Worm (Caenorhabditis elegans) whole organism, mixed stage, embryonic: ENCODE measurements around the gene F21G4.1.
A peak's percentile ranks its signal among the peaks of the same experiment; 100 is the strongest.

Source experiments
- M03D4.4 ChIP-seq: sonication (generic microtip); optimal IDR thresholded peaks from 2 replicates; lab custom pipeline; 2017; ENCODE audit warnings: mild to moderate bottlenecking, missing genetic modification characterization, missing compliant biosample characterization
- blmp-1 ChIP-seq: fragments of 150-350 bp; optimal IDR thresholded peaks from 2 replicates; lab custom pipeline; 2014; ENCODE audit warnings: missing biosample characterization, missing genetic modification characterization
- ceh-39 ChIP-seq: fragments of 150-350 bp; optimal IDR thresholded peaks from 2 replicates; lab custom pipeline; 2014; ENCODE audit warnings: missing biosample characterization, missing genetic modification characterization
- ceh-43 ChIP-seq: fragments of 200-800 bp; sonication (Bioruptor generic); optimal IDR thresholded peaks from 2 replicates; lab custom pipeline; 2018; ENCODE audit warnings: mild to moderate bottlenecking, missing genetic modification characterization, moderate library complexity, missing compliant biosample characterization
- ceh-83 ChIP-seq: fragments of 200-800 bp; sonication (Bioruptor generic); optimal IDR thresholded peaks from 2 replicates; lab custom pipeline; 2018; ENCODE audit warnings: mild to moderate bottlenecking, missing genetic modification characterization, missing compliant biosample characterization
- cnd-1 ChIP-seq: fragments of 200-800 bp; sonication (Bioruptor generic); optimal IDR thresholded peaks from 2 replicates; lab custom pipeline; 2018; ENCODE audit warnings: mild to moderate bottlenecking, missing genetic modification characterization, missing compliant biosample characterization
- drap-1 ChIP-seq: fragments of 200-800 bp; sonication (Bioruptor generic); optimal IDR thresholded peaks from 3 replicates; lab custom pipeline; 2018; ENCODE audit warnings: mild to moderate bottlenecking, missing genetic modification characterization, missing compliant biosample characterization
- flh-1 ChIP-seq: fragments of 200-800 bp; sonication (Bioruptor generic); optimal IDR thresholded peaks from 2 replicates; lab custom pipeline; 2018; ENCODE audit warnings: mild to moderate bottlenecking, missing genetic modification characterization, moderate library complexity, missing compliant biosample characterization
- ham-2 ChIP-seq: fragments of 200-800 bp; sonication (Bioruptor generic); optimal IDR thresholded peaks from 2 replicates; lab custom pipeline; 2018; ENCODE audit warnings: mild to moderate bottlenecking, missing genetic modification characterization, missing compliant biosample characterization
- hlh-1 ChIP-seq: fragments of 150-350 bp; optimal IDR thresholded peaks from 2 replicates; lab custom pipeline; 2014; ENCODE audit warnings: missing biosample characterization, missing genetic modification reagents, missing genetic modification characterization
- lin-32 ChIP-seq: fragments of 200-800 bp; sonication (Bioruptor generic); optimal IDR thresholded peaks from 2 replicates; lab custom pipeline; 2018; ENCODE audit warnings: mild to moderate bottlenecking, missing genetic modification characterization, missing compliant biosample characterization
- lsy-2 ChIP-seq: fragments of 150-350 bp; optimal IDR thresholded peaks from 2 replicates; lab custom pipeline; 2014; ENCODE audit warnings: missing biosample characterization, missing genetic modification characterization
- mab-5 ChIP-seq: fragments of 150-350 bp; optimal IDR thresholded peaks from 2 replicates; lab custom pipeline; 2014; ENCODE audit warnings: missing biosample characterization, missing genetic modification characterization
- mep-1 ChIP-seq: fragments of 150-350 bp; optimal IDR thresholded peaks from 2 replicates; lab custom pipeline; 2017; ENCODE audit warnings: missing biosample characterization, missing genetic modification reagents, missing genetic modification characterization, inconsistent platforms
- mls-2 ChIP-seq: sonication (generic microtip); optimal IDR thresholded peaks from 2 replicates; lab custom pipeline; 2016; ENCODE audit warnings: mild to moderate bottlenecking, missing genetic modification characterization, moderate library complexity, missing compliant biosample characterization
- nhr-12 ChIP-seq: fragments of 150-350 bp; optimal IDR thresholded peaks from 2 replicates; lab custom pipeline; 2014; ENCODE audit warnings: missing biosample characterization, missing genetic modification characterization
- nhr-2 ChIP-seq: fragments of 150-350 bp; optimal IDR thresholded peaks from 2 replicates; lab custom pipeline; 2014; ENCODE audit warnings: missing biosample characterization, missing genetic modification characterization
- nhr-237 ChIP-seq: fragments of 150-350 bp; optimal IDR thresholded peaks from 2 replicates; lab custom pipeline; 2014; ENCODE audit warnings: missing biosample characterization, missing genetic modification characterization
- pha-4 ChIP-seq: fragments of 150-350 bp; optimal IDR thresholded peaks from 2 replicates; lab custom pipeline; 2018; ENCODE audit warnings: missing biosample characterization, missing genetic modification reagents, missing genetic modification characterization
- sptf-1 ChIP-seq: sonication (generic microtip); optimal IDR thresholded peaks from 2 replicates; lab custom pipeline; 2017; ENCODE audit warnings: mild to moderate bottlenecking, missing genetic modification characterization, moderate library complexity, missing compliant biosample characterization
- unc-120 ChIP-seq: sonication (generic microtip); optimal IDR thresholded peaks from 2 replicates; lab custom pipeline; 2017; ENCODE audit warnings: missing genetic modification characterization, missing compliant biosample characterization; ENCODE audit not compliant: poor library complexity, severe bottlenecking
- unc-62 ChIP-seq: fragments of 150-350 bp; optimal IDR thresholded peaks from 2 replicates; lab custom pipeline; 2014; ENCODE audit warnings: missing biosample characterization, missing genetic modification reagents, missing genetic modification characterization
- zip-8 ChIP-seq: fragments of 150-350 bp; optimal IDR thresholded peaks from 2 replicates; lab custom pipeline; 2014; ENCODE audit warnings: missing biosample characterization, missing genetic modification characterization

F21G4.1 gene

DNA sequence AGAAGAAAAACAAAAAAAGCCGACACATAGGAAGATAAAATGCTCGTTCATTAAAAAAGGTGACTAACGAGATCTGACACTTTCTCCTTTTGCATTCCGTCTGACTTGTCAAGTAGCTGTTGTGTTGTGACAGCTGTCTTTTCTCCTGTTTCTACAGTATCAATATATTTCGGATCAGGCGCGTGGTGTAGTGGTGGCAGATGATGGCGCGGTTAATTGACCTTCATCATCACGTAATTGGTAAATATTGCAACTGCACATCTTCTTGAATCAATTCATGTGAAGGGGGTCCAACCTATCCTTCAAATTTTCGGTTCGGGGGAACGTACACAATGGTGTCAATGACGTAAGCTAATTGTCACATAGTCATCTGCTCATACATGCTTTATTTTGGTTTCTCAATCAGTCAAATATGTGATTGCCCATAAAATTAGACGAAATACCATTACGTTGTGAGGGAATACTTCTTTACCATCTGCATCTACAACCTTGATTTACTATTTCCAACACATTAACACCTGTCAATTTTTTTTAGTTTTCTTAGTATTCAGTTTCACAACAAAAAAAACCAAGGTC, 43.8 kb downstream of the F21G4.1 start:
- TF ChIP-seq nhr-237 (no peak), sptf-1 (tag; lab: Kevin White, UChicago) (no peak), nhr-2 (tag; lab: Kevin White, UChicago) (peak; percentile 57)

DNA sequence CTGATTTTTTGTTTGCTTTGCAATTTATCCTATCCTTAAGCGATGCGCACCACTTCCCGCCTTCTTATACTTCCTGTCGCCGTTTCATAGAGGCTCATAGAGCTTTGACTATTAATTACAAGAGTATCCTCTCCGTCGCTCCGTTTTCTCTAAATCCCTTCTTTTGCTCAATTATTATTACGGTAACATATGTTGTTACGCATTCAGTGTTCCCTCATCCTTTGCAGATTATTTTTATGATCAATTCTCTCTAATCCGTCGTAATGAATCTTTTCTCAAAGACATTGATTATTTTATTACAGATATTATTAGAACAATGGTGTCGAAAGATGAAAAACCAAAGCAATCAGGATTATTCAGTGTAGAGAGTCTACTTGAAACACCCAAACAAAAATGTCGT, 45.2 kb downstream of the F21G4.1 start, which contains the start of gene vab-15:
Gene vab-15 (plus strand): TSS at position 301 of the 400 bp plus-strand sequence.
- TF ChIP-seq ham-2 (GFP tag; lab: Kevin White, UChicago) (no peak), mep-1 (tag; lab: Kevin White, UChicago) (no peak), ceh-83 (no peak), mls-2 (no peak), lin-32 (GFP tag; lab: Kevin White, UChicago) (no peak), cnd-1 (no peak), ceh-43 (no peak), unc-120 (no peak), ceh-39 (no peak), pha-4 (no peak)

DNA sequence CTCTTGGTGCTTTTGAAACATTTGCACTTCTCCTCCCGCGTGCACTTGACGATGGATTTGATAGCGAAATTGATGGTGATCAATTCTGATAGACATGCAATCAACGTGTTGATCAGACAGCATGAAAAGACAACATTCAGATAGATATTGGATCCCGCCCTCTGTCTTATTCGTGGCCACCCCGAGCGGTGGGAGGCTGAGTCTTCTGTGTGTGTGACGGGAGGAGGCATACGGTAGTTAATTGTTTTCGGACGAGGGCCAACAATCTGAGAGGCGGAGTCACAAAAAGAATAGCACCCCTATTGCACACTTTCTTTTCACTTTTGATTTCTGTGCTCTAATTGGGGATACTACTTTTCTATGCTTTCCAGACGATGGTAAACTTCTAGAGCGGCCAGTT, 46.2 kb downstream of the F21G4.1 start:
- TF ChIP-seq unc-62 (GFP tag; lab: Kevin White, UChicago) = peak; percentile 23
- TF ChIP-seq lsy-2 (tag; lab: Kevin White, UChicago) = peak; percentile 74
- TF ChIP-seq ceh-43 = no peak
- peak; percentile 9 for TF ChIP-seq hlh-1

DNA sequence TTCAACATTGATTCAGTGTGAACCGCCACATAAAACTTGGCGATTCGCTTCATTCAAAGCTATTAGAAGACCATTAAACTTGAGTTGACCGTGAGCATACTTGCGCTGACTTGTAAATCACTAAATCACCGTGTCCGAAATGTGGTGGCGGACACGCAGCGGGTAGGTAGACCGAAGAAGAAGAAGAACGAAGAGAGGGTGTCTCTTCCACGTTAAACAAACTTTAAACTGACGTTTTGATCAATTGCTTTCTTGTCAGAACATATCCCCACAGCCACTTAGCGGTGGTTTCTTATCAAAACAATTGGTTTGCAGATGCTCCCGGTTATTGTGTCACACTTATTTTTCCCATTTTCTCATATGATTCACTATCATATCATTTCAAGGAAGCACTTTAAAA, 48.6 kb downstream of the F21G4.1 start:
- TF ChIP-seq lsy-2 (tag; lab: Kevin White, UChicago) (no peak), ceh-83 (no peak), hlh-1 (peak; percentile 59), mep-1 (tag; lab: Kevin White, UChicago) (no peak), ceh-43 (no peak), unc-62 (GFP tag; lab: Kevin White, UChicago) (peak; percentile 69), nhr-12 (tag; lab: Kevin White, UChicago) (no peak), flh-1 (GFP tag; lab: Kevin White, UChicago) (no peak)
- TF ChIP-seq, all 35 proteins: peak for 2

DNA sequence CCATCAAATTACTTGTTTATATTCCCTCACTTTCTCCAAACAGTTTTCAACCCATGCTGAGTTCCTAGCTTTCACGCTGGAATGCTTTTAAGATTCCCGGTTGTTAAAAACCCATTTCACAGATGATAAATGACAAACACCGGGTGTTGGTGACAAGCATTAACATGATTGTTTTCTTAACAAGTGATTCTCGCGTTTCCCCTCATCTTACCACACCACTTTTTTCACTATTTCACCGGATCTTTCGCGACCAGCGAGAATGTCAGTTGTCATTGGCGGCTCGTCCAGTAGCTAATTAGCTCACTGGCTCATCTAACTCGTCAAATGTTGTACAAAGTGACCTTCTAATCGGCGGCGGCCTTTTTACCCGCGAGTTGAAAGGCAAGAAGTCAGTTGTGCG, 50.0 kb downstream of the F21G4.1 start:
- peak; percentile 47 for TF ChIP-seq unc-62 (GFP tag; lab: Kevin White, UChicago)
- TF ChIP-seq hlh-1 = peak; percentile 88
- peak; percentile 6 for TF ChIP-seq unc-120
- no peak for TF ChIP-seq ceh-83

DNA sequence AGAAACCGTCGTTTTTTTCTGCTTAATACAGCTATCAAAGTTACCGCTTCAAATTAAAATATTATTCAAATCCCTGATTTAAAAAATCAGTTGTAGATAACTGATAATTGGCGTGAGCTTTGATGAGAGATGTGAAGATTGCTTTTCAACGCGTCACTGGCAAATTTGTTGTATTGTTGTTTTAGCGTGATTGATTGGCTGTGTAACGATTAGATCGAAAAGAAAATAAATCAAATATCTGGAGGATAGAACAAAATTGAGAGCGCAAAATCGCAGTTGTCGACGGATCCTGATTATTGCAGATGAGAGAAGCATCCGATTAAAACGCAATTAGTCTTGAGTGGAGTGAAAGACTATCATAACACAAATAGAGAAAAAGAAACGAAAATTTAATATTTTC, 51.3 kb downstream of the F21G4.1 start:
- peak; percentile 50 for TF ChIP-seq mab-5 (tag; lab: Kevin White, UChicago)
- no peak for TF ChIP-seq M03D4.4 (tag; lab: Kevin White, UChicago)
- TF ChIP-seq unc-62 (GFP tag; lab: Kevin White, UChicago) = peak; percentile 80
- TF ChIP-seq hlh-1 = no peak
- TF ChIP-seq nhr-237 = no peak
- no peak for TF ChIP-seq zip-8 (tag; lab: Kevin White, UChicago)
- TF ChIP-seq mls-2 = no peak
- TF ChIP-seq blmp-1 (tag; lab: Kevin White, UChicago) = no peak
- TF ChIP-seq drap-1 (GFP tag; lab: Kevin White, UChicago) = no peak
